Worm (Caenorhabditis elegans) whole organism, midembryonic: ENCODE results near the gene nspc-13.

Experiments used
- flt-1 ChIP-seq: fragments of 200-800 bp; sonication (Bioruptor generic); IDR thresholded peaks from 2 replicates; pipeline ENCODE4 v1.3.6; 2022; ENCODE audit warnings: missing genetic modification characterization, missing compliant biosample characterization
- klf-2 ChIP-seq: fragments of 200-800 bp; sonication (Bioruptor generic); conservative IDR thresholded peaks from 2 replicates; pipeline ENCODE4 v1.3.6; 2022; ENCODE audit warnings: missing genetic modification reagents, missing genetic modification characterization, missing compliant biosample characterization
- ref-1 ChIP-seq: fragments of 200-800 bp; sonication (Bioruptor generic); conservative IDR thresholded peaks from 2 replicates; pipeline ENCODE4 v1.3.6; 2022; ENCODE audit warnings: missing genetic modification reagents, missing genetic modification characterization, missing compliant biosample characterization
- tab-1 ChIP-seq: fragments of 200-800 bp; sonication (Bioruptor generic); IDR thresholded peaks from 2 replicates; pipeline ENCODE4 v1.3.6; 2022; ENCODE audit warnings: missing genetic modification characterization, missing compliant biosample characterization

DNA sequence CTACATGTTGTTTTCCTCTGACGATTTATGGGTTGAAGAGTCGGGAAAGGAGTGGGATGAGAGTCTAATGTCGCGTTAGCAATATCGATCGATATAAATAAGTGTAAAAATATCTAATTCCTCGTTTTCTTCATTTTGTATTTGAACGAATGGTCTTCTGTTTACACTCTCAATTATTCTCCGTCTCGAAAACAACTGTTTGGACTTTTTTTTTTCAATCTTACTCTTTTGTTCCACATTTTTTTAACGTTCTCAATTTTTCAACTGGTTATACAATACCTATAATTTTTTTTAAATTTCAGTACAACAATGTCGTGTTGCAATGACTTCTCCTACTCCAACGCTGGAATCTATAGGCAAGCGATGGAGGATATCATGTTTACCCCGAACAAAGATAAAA is 35.9 kb upstream of the nspc-13 start, which contains the start of gene F17A2.13:
- no peak for TF ChIP-seq klf-2 (GFP tag; lab: Robert Waterston, UW)
- no peak for TF ChIP-seq tab-1 (GFP tag; lab: Robert Waterston, UW)
- no peak for TF ChIP-seq ref-1 (GFP tag; lab: Robert Waterston, UW)
- no peak for TF ChIP-seq flt-1 (GFP tag; lab: Robert Waterston, UW)
